ENCODE assay signal across 1 fruit fly cellular context in the genomic region with DNA sequence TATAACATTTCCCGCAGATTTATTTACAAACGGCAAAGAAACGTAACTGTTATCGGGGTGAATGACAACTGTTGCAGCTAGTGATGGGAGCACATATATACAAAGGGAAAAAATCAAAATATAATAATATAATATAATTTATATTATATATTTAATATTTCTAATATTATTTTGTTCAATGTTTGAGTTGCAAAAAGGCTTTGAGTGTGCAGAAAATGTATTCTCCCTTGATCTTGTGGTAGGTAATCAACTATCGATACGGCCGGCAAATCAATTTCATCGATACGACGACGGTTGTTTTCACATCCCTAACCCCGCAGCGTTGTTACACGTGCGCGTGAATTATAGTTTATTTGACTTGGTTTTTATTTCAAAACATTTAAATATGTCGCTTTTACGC.
TF ChIP-seq lines count a peak whose summit lies in the region.

A gene (minus strand): TSS at position 249 of the 400 bp plus-strand sequence.
A gene (plus strand): TSS at position 289 of the 400 bp plus-strand sequence.

TF ChIP-seq in whole organism, embryonic, 481 proteins besides CTCF, POLR2A, EP300 and RAD21 (continued from another document and continues in another):
- TF ChIP-seq ken (GFP tag; IDR thresholded peaks at IDR 0.05; lab: Robert Waterston, UW) (peak; percentile 45; the same call in 1 of the 3 replicates), CG13775 (GFP tag; optimal IDR thresholded peaks at IDR 0.05; lab: Kevin White, UChicago) (peak; percentile 83), usp (GFP tag; optimal IDR thresholded peaks at IDR 0.05; lab: Kevin White, UChicago) (no peak), cg (GFP tag; optimal IDR thresholded peaks at IDR 0.05; lab: Kevin White, UChicago) (no peak), CG32772 (GFP tag; IDR thresholded peaks at IDR 0.05; lab: Robert Waterston, UW) (0 out of 2 replicates have a peak, but pooled peaks have one; percentile 15), CG18262 (tag; optimal IDR thresholded peaks at IDR 0.05; lab: Kevin White, UChicago) (peak; percentile 63), CG10959 (GFP tag; IDR thresholded peaks at IDR 0.05; lab: Robert Waterston, UW) (no peak), PHDP (tag; optimal IDR thresholded peaks at IDR 0.05; lab: Kevin White, UChicago) (peak; percentile 60), CG12236 (GFP tag; optimal IDR thresholded peaks at IDR 0.05; lab: Kevin White, UChicago) (no peak), chn (GFP tag; optimal IDR thresholded peaks at IDR 0.05; lab: Kevin White, UChicago) (no peak), CG31441 (GFP tag; IDR thresholded peaks at IDR 0.05; lab: Robert Waterston, UW) (peak; percentile 64), Fer1 (GFP tag; optimal IDR thresholded peaks at IDR 0.05; lab: Kevin White, UChicago) (peak; percentile 64), CG6272 (GFP tag; IDR thresholded peaks at IDR 0.05; lab: Robert Waterston, UW) (peak; percentile 62), tap (tag; optimal IDR thresholded peaks at IDR 0.05; lab: Kevin White, UChicago) (peak; percentile 27), fu2 (GFP tag; optimal IDR thresholded peaks at IDR 0.05; lab: Kevin White, UChicago) (no peak), CkIIα-i1 (GFP tag; IDR thresholded peaks at IDR 0.05; lab: Robert Waterston, UW) (no peak), disco-r (GFP tag; optimal IDR thresholded peaks at IDR 0.05; lab: Kevin White, UChicago) (no peak), CG30403 (GFP tag; optimal IDR thresholded peaks at IDR 0.05; lab: Kevin White, UChicago) (peak; percentile 61), klu (GFP tag; IDR thresholded peaks at IDR 0.05; lab: Robert Waterston, UW) (no peak), CG13287 (GFP tag; IDR thresholded peaks at IDR 0.05; lab: Robert Waterston, UW; ENCODE audit: partially characterized antibody) (peak; percentile 95), CG2889 (GFP tag; IDR thresholded peaks at IDR 0.05; lab: Robert Waterston, UW) (no peak), knrl (GFP tag; IDR thresholded peaks at IDR 0.05; lab: Robert Waterston, UW; ENCODE audit: partially characterized antibody) (peak; percentile 92), CG17612 (GFP tag; IDR thresholded peaks at IDR 0.05; lab: Robert Waterston, UW) (no peak), row (GFP tag; IDR thresholded peaks at IDR 0.05; lab: Robert Waterston, UW) (peak; percentile 89), mirr (GFP tag; optimal IDR thresholded peaks at IDR 0.05; lab: Kevin White, UChicago) (no peak), MBD-R2 (GFP tag; IDR thresholded peaks at IDR 0.05; lab: Robert Waterston, UW) (peak; percentile 86), CG8765 (GFP tag; IDR thresholded peaks at IDR 0.05; lab: Robert Waterston, UW) (peak; percentile 31; the same call in 1 of the 2 replicates), pros (GFP tag; optimal IDR thresholded peaks at IDR 0.05; lab: Kevin White, UChicago) (no peak), Hmr (GFP tag; optimal IDR thresholded peaks at IDR 0.05; lab: Kevin White, UChicago) (peak; percentile 60), aop (GFP tag; IDR thresholded peaks at IDR 0.05; lab: Robert Waterston, UW) (no peak), sens-2 (GFP tag; IDR thresholded peaks at IDR 0.05; lab: Robert Waterston, UW) (no peak), Hr3 (GFP tag; optimal IDR thresholded peaks at IDR 0.05; lab: Kevin White, UChicago) (peak; percentile 73), pum (GFP tag; optimal IDR thresholded peaks at IDR 0.05; lab: Kevin White, UChicago) (peak; percentile 10), NC2α (GFP tag; optimal IDR thresholded peaks at IDR 0.05; lab: Kevin White, UChicago) (no peak), Gug (GFP tag; IDR thresholded peaks at IDR 0.05; lab: Robert Waterston, UW) (peak; percentile 56; the same call in 2 of the 4 replicates), CG11398 (GFP tag; optimal IDR thresholded peaks at IDR 0.05; lab: Kevin White, UChicago) (no peak), CG17385 (GFP tag; optimal IDR thresholded peaks at IDR 0.05; lab: Kevin White, UChicago) (peak; percentile 54), kah (GFP tag; optimal IDR thresholded peaks at IDR 0.05; lab: Kevin White, UChicago) (peak; percentile 71), ATbp (GFP tag; optimal IDR thresholded peaks at IDR 0.05; lab: Kevin White, UChicago) (peak; percentile 28), vfl (GFP tag; optimal IDR thresholded peaks at IDR 0.05; lab: Kevin White, UChicago) (peak; percentile 8), CG2678 (tag; optimal IDR thresholded peaks at IDR 0.05; lab: Kevin White, UChicago) (peak; percentile 67), ac (GFP tag; optimal IDR thresholded peaks at IDR 0.05; lab: Kevin White, UChicago) (no peak), CG1832 (GFP tag; optimal IDR thresholded peaks at IDR 0.05; lab: Kevin White, UChicago) (no peak), Fer2 (tag; optimal IDR thresholded peaks at IDR 0.05; lab: Kevin White, UChicago) (peak; percentile 15), CG9932 (GFP tag; IDR thresholded peaks at IDR 0.05; lab: Robert Waterston, UW) (peak; percentile 73), dpn (GFP tag; optimal IDR thresholded peaks at IDR 0.05; lab: Kevin White, UChicago) (peak; percentile 2 to 73), Ptx1 (GFP tag; IDR thresholded peaks at IDR 0.05; lab: Robert Waterston, UW) (peak; percentile 59), CG12391 (tag; optimal IDR thresholded peaks at IDR 0.05; lab: Kevin White, UChicago) (peak; percentile 84), H15 (GFP tag; IDR thresholded peaks at IDR 0.05; lab: Robert Waterston, UW) (peak; percentile 15; the same call in 1 of the 3 replicates), HmgZ (tag; optimal IDR thresholded peaks at IDR 0.05; lab: Kevin White, UChicago) (peak; percentile 55), Lim3 (GFP tag; IDR thresholded peaks at IDR 0.05; lab: Robert Waterston, UW) (no peak), exex (tag; optimal IDR thresholded peaks at IDR 0.05; lab: Kevin White, UChicago) (peak; percentile 12), Dbx (GFP tag; IDR thresholded peaks at IDR 0.05; lab: Robert Waterston, UW) (peak; percentile 59; the same call in 2 of the 3 replicates), CG9437 (GFP tag; optimal IDR thresholded peaks at IDR 0.05; lab: Kevin White, UChicago) (peak; percentile 86), esg (GFP tag; conservative IDR thresholded peaks at IDR 0.05; lab: Robert Waterston, UW) (peak; percentile 55), CG8089 (GFP tag; optimal IDR thresholded peaks at IDR 0.05; lab: Kevin White, UChicago) (no peak), CG43689 (GFP tag; IDR thresholded peaks at IDR 0.05; lab: Robert Waterston, UW) (0 out of 2 replicates have a peak, but pooled peaks have one; percentile 12), vnd (GFP tag; IDR thresholded peaks at IDR 0.05; lab: Robert Waterston, UW; ENCODE audit: partially characterized antibody) (peak; percentile 86), sug (tag; optimal IDR thresholded peaks at IDR 0.05; lab: Kevin White, UChicago) (peak; percentile 62), lab (GFP tag; optimal IDR thresholded peaks at IDR 0.05; lab: Kevin White, UChicago) (peak; percentile 64), cwo (GFP tag; optimal IDR thresholded peaks at IDR 0.05; lab: Kevin White, UChicago) (peak; percentile 70), Dip2 (GFP tag; IDR thresholded peaks at IDR 0.05; lab: Robert Waterston, UW) (no peak), HLH54F (GFP tag; optimal IDR thresholded peaks at IDR 0.05; lab: Kevin White, UChicago) (peak; percentile 33), CG16813 (GFP tag; IDR thresholded peaks at IDR 0.05; lab: Robert Waterston, UW; ENCODE audit: partially characterized antibody) (peak; percentile 89), Nf-YC (tag; optimal IDR thresholded peaks at IDR 0.05; lab: Kevin White, UChicago) (peak; percentile 65), CG6689 (GFP tag; IDR thresholded peaks at IDR 0.05; lab: Robert Waterston, UW) (peak; percentile 57), bsh (GFP tag; optimal IDR thresholded peaks at IDR 0.05; lab: Kevin White, UChicago) (peak in 1 of 2 experiments; percentile 69), gcm (GFP tag; optimal IDR thresholded peaks at IDR 0.05; lab: Kevin White, UChicago) (peak; percentile 73), tgo (GFP tag; IDR thresholded peaks at IDR 0.05; lab: Robert Waterston, UW) (peak; percentile 32; the same call in 1 of the 3 replicates), CG12659 (GFP tag; optimal IDR thresholded peaks at IDR 0.05; lab: Kevin White, UChicago) (peak; percentile 75), CG4328 (GFP tag; optimal IDR thresholded peaks at IDR 0.05; lab: Kevin White, UChicago) (peak; percentile 41), CG12155 (GFP tag; optimal IDR thresholded peaks at IDR 0.05; lab: Kevin White, UChicago) (peak; percentile 55), wor (GFP tag; IDR thresholded peaks at IDR 0.05; lab: Robert Waterston, UW) (no peak), stwl (tag; optimal IDR thresholded peaks at IDR 0.05; lab: Kevin White, UChicago) (peak; percentile 67), Mad (GFP tag; optimal IDR thresholded peaks at IDR 0.05; lab: Kevin White, UChicago) (no peak), ci (GFP tag; IDR thresholded peaks at IDR 0.05; lab: Robert Waterston, UW) (peak; percentile 46; the same call in 1 of the 3 replicates), trem (tag; optimal IDR thresholded peaks at IDR 0.05; lab: Kevin White, UChicago) (peak; percentile 95), CG17186 (GFP tag; optimal IDR thresholded peaks at IDR 0.05; lab: Kevin White, UChicago) (peak; percentile 33), Elba2 (GFP tag; optimal IDR thresholded peaks at IDR 0.05; lab: Kevin White, UChicago) (no peak), GATAe (GFP tag; conservative IDR thresholded peaks at IDR 0.05; lab: Robert Waterston, UW) (no peak), vvl (GFP tag; IDR thresholded peaks at IDR 0.05; lab: Robert Waterston, UW) (peak; percentile 66), CG12071 (GFP tag; optimal IDR thresholded peaks at IDR 0.05; lab: Kevin White, UChicago) (no peak), CG1024 (GFP tag; IDR thresholded peaks at IDR 0.05; lab: Robert Waterston, UW) (no peak), Dll (GFP tag; IDR thresholded peaks at IDR 0.05; lab: Robert Waterston, UW; ENCODE audit: partially characterized antibody) (peak; percentile 95), luna (GFP tag; optimal IDR thresholded peaks at IDR 0.05; lab: Kevin White, UChicago) (no peak), CG6854 (GFP tag; optimal IDR thresholded peaks at IDR 0.05; lab: Kevin White, UChicago) (no peak), insv (GFP tag; optimal IDR thresholded peaks at IDR 0.05; lab: Kevin White, UChicago) (peak in 1 of 2 experiments; percentile 26), Sox102F (GFP tag; optimal IDR thresholded peaks at IDR 0.05; lab: Kevin White, UChicago) (peak; percentile 64), CG10654 (GFP tag; optimal IDR thresholded peaks at IDR 0.05; lab: Kevin White, UChicago) (peak; percentile 56), zfh1 (GFP tag; IDR thresholded peaks at IDR 0.05; lab: Robert Waterston, UW) (peak; percentile 58; the same call in 1 of the 3 replicates), CG8388 (GFP tag; optimal IDR thresholded peaks at IDR 0.05; lab: Kevin White, UChicago) (peak; percentile 61), CG1602 (GFP tag; optimal IDR thresholded peaks at IDR 0.05; lab: Kevin White, UChicago) (peak; percentile 41), MESR4 (GFP tag; optimal IDR thresholded peaks at IDR 0.05; lab: Kevin White, UChicago) (peak; percentile 36), dati (GFP tag; IDR thresholded peaks at IDR 0.05; lab: Robert Waterston, UW) (no peak), pnt (GFP tag; optimal IDR thresholded peaks at IDR 0.05; lab: Kevin White, UChicago) (no peak), oc (tag; optimal IDR thresholded peaks at IDR 0.05; lab: Kevin White, UChicago) (no peak), CG4707 (GFP tag; optimal IDR thresholded peaks at IDR 0.05; lab: Kevin White, UChicago) (no peak), CG13894 (tag; optimal IDR thresholded peaks at IDR 0.05; lab: Kevin White, UChicago) (peak; percentile 47), peb (GFP tag; IDR thresholded peaks at IDR 0.05; lab: Robert Waterston, UW) (peak; percentile 17; the same call in 1 of the 2 replicates), grn (GFP tag; optimal IDR thresholded peaks at IDR 0.05; lab: Kevin White, UChicago) (no peak), sob (GFP tag; IDR thresholded peaks at IDR 0.05; lab: Robert Waterston, UW) (peak; percentile 25; the same call in 1 of the 2 replicates), CG10267 (tag; optimal IDR thresholded peaks at IDR 0.05; lab: Kevin White, UChicago) (peak; percentile 76), CG34422 (GFP tag; IDR thresholded peaks at IDR 0.05; lab: Robert Waterston, UW) (peak; percentile 77), CG30020 (tag; optimal IDR thresholded peaks at IDR 0.05; lab: Kevin White, UChicago) (peak; percentile 57), Pdp1 (GFP tag; optimal IDR thresholded peaks at IDR 0.05; lab: Kevin White, UChicago) (peak in 1 of 2 experiments; percentile 30), ewg (GFP tag; optimal IDR thresholded peaks at IDR 0.05; lab: Kevin White, UChicago) (peak; percentile 81), grau (tag; optimal IDR thresholded peaks at IDR 0.05; lab: Kevin White, UChicago) (peak; percentile 66), Xbp1 (GFP tag; optimal IDR thresholded peaks at IDR 0.05; lab: Kevin White, UChicago) (peak; percentile 75), nmo (GFP tag; optimal IDR thresholded peaks at IDR 0.05; lab: Kevin White, UChicago) (peak; percentile 79), CG16863 (GFP tag; optimal IDR thresholded peaks at IDR 0.05; lab: Kevin White, UChicago) (peak; percentile 44), CG2875 (GFP tag; optimal IDR thresholded peaks at IDR 0.05; lab: Kevin White, UChicago) (peak; percentile 2), sqz (GFP tag; optimal IDR thresholded peaks at IDR 0.05; lab: Kevin White, UChicago) (no peak), yki (optimal IDR thresholded peaks at IDR 0.05; lab: Kevin White, UChicago) (no peak), Blimp-1 (GFP tag; optimal IDR thresholded peaks at IDR 0.05; lab: Kevin White, UChicago) (peak; percentile 54), Myb (GFP tag; optimal IDR thresholded peaks at IDR 0.05; lab: Kevin White, UChicago) (peak; percentile 18), Bdp1 (GFP tag; optimal IDR thresholded peaks at IDR 0.05; lab: Kevin White, UChicago) (peak; percentile 12), CG14710 (tag; optimal IDR thresholded peaks at IDR 0.05; lab: Kevin White, UChicago) (peak; percentile 78), pzg (GFP tag; optimal IDR thresholded peaks at IDR 0.05; lab: Kevin White, UChicago) (peak; percentile 51), CG12942 (GFP tag; optimal IDR thresholded peaks at IDR 0.05; lab: Kevin White, UChicago) (peak; percentile 46), pan (optimal IDR thresholded peaks at IDR 0.05; lab: Kevin White, UChicago) (no peak), pan (GFP tag; optimal IDR thresholded peaks at IDR 0.05 in 1 of 2, IDR thresholded peaks at IDR 0.05 in 1 of 2) (peak in 1 of 2 experiments; percentile 60), inv (GFP tag; IDR thresholded peaks at IDR 0.05; lab: Robert Waterston, UW; ENCODE audit: partially characterized antibody) (peak; percentile 85), CG18011 (GFP tag; optimal IDR thresholded peaks at IDR 0.05; lab: Kevin White, UChicago) (peak; percentile 6), Scr (GFP tag; IDR thresholded peaks at IDR 0.05; lab: Robert Waterston, UW; ENCODE audit: partially characterized antibody) (peak; percentile 94)
